Worm (Caenorhabditis elegans): ENCODE data around the gene srt-44.

The srt-44 gene

DNA sequence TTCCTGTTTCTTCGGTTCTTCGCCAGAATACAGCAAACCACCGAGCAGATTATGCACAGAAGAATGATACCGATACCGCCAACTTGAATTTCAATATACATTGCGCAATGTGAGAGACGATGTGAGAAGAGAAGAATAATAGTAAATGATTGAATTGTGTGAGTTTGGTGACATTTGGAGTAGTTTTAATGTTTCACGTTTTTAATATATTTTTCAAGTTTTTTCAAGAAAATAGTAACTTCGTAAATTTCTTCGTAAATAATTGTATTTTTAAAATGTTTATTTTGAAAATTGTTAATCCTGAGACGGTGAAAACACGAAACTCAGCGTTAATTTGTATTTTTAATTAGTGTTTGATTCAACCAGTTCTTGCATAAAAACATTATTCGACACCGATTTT lies 9.7 kb downstream of the srt-44 start, which contains the start of gene M199.134:
TSS of gene M199.134 (minus strand) at position 101 of the 400 bp plus-strand sequence.
- TF ChIP-seq ztf-18 (tag; optimal IDR thresholded peaks at IDR 0.05) (no peak), ZK185.1 (tag; optimal IDR thresholded peaks at IDR 0.05; ENCODE audit: poor library complexity, severe bottlenecking) (no peak), ztf-26 (tag; optimal IDR thresholded peaks at IDR 0.05) (no peak), him-1 (tag; optimal IDR thresholded peaks at IDR 0.05) (no peak), somi-1 (GFP tag; optimal IDR thresholded peaks at IDR 0.05) (no peak), attf-6 (GFP tag; IDR thresholded peaks at IDR 0.05) (no peak), bed-2 (GFP tag; IDR thresholded peaks at IDR 0.05) (no peak), B0336.3 (GFP tag; IDR thresholded peaks at IDR 0.05) (no peak), B0035.1 (tag; optimal IDR thresholded peaks at IDR 0.05) (no peak), lin-26 (GFP tag; IDR thresholded peaks at IDR 0.05) (no peak), hlh-12 (tag; optimal IDR thresholded peaks at IDR 0.05) (no peak), F52B5.7 (tag; optimal IDR thresholded peaks at IDR 0.05) (no peak), F22D6.2 (tag; optimal IDR thresholded peaks at IDR 0.05) (no peak), hsf-1 (GFP tag; IDR thresholded peaks at IDR 0.05) (no peak), snpc-3.4 (tag; optimal IDR thresholded peaks at IDR 0.05) (no peak), nhr-179 (tag; optimal IDR thresholded peaks at IDR 0.05) (no peak), lag-1 (GFP tag; IDR thresholded peaks at IDR 0.05) (no peak), F10E7.11 (tag; optimal IDR thresholded peaks at IDR 0.05) (no peak)

DNA sequence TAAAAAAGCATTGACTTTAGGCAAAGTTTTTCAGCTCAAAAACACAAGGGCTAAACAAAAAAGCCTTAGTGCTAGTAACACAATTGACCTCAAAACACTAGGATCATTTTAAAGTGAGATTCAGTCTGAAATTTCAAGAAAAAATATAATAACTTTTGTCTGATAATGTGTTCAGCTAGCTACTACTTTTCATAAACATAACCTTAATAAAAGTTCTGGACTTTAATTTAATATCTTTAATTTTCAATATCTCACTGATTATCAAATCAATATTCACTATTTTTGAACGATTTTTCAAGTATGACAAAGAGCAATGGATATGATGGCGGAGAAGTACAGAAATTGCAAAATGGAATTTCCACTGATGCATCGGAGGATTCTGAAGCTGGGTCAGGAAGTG lies 10.9 kb downstream of the srt-44 start, which contains the start of gene M199.135:
TSS of gene M199.135 (plus strand) at position 301 of the 400 bp plus-strand sequence.
- TF ChIP-seq lag-1 (GFP tag; IDR thresholded peaks at IDR 0.05) (no peak), lin-54 (GFP tag; optimal IDR thresholded peaks at IDR 0.05) (no peak), F33H1.4 (GFP tag; IDR thresholded peaks at IDR 0.05) (no peak), madf-3 (GFP tag; IDR thresholded peaks at IDR 0.05) (no peak), madf-6 (GFP tag; IDR thresholded peaks at IDR 0.05) (no peak), ceh-58 (GFP tag; IDR thresholded peaks at IDR 0.05) (no peak), lsl-1 (GFP tag; optimal IDR thresholded peaks at IDR 0.05) (no peak), egrh-3 (GFP tag; IDR thresholded peaks at IDR 0.05) (no peak), ccch-3 (GFP tag; optimal IDR thresholded peaks at IDR 0.05) (no peak), dpff-1 (tag; optimal IDR thresholded peaks at IDR 0.05) (no peak), somi-1 (GFP tag; optimal IDR thresholded peaks at IDR 0.05) (no peak), nfya-2 (GFP tag; IDR thresholded peaks at IDR 0.05) (no peak), nfyb-1 (GFP tag; IDR thresholded peaks at IDR 0.05) (no peak), rec-8 (tag; optimal IDR thresholded peaks at IDR 0.05) (no peak), mes-4 (tag; optimal IDR thresholded peaks at IDR 0.05) (no peak), madf-8 (GFP tag; conservative IDR thresholded peaks at IDR 0.05) (no peak), dox-1 (GFP tag; IDR thresholded peaks at IDR 0.05) (no peak), ceh-100 (GFP tag; IDR thresholded peaks at IDR 0.05) (no peak)

DNA sequence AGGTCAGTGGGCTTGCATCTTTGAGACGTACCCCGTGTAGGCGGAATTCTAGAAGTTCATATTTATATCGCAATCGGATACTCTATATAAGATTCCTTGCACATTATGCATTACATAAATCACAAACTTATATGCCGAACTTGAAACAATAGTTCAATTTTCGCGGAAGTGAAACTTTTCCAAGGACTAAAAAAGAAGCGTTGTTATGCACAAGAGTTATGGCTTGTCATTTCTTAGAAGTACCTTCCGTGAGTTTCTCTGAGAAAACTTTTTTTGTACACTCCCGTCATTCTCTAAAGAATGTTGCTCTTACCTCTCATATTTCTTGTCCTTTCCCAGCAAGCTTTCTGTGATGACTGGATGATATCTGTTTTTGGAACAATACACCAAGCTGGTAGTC lies 15.0 kb downstream of the srt-44 start, which contains the start of gene M199.136:
TSS of gene M199.136 (plus strand) at position 301 of the 400 bp plus-strand sequence.
- TF ChIP-seq zim-3 (tag; optimal IDR thresholded peaks at IDR 0.05) (no peak), nhr-179 (tag; optimal IDR thresholded peaks at IDR 0.05) (no peak), athp-1 (tag; optimal IDR thresholded peaks at IDR 0.05) (no peak), madf-10 (tag; optimal IDR thresholded peaks at IDR 0.05) (no peak), ztf-26 (tag; optimal IDR thresholded peaks at IDR 0.05) (no peak), somi-1 (GFP tag; optimal IDR thresholded peaks at IDR 0.05) (no peak), hlh-12 (tag; optimal IDR thresholded peaks at IDR 0.05) (no peak), Y79H2A.3 (GFP tag; conservative IDR thresholded peaks at IDR 0.05) (no peak), K11D2.4 (GFP tag; IDR thresholded peaks at IDR 0.05) (no peak), rpc-1 (optimal IDR thresholded peaks at IDR 0.05) (no peak), rpc-1 (tag; optimal IDR thresholded peaks at IDR 0.05) (no peak)

Data from whole organism, young adult.